Worm (Caenorhabditis elegans) whole organism, L4 larva: Measurements from ENCODE around the gene exos-4.2.

Experiments used
- F26F4.8 ChIP-seq: fragments of 200-800 bp; sonication (Bioruptor generic); conservative IDR thresholded peaks from 2 replicates; pipeline ENCODE4 v1.3.6; 2022; ENCODE audit warnings: missing genetic modification characterization, missing compliant biosample characterization
- F44E2.7 ChIP-seq: fragments of 200-800 bp; sonication (Bioruptor generic); IDR thresholded peaks from 2 replicates; pipeline ENCODE4 v2.1.2; 2022; ENCODE audit warnings: missing genetic modification characterization, missing compliant biosample characterization
- Y105C5A.15 ChIP-seq: fragments of 200-800 bp; sonication (Bioruptor generic); IDR thresholded peaks from 2 replicates; pipeline ENCODE4 v1.3.6; 2022; ENCODE audit warnings: missing genetic modification characterization, missing compliant biosample characterization
- Y5F2A.4 ChIP-seq: fragments of 200-800 bp; sonication (Bioruptor generic); optimal IDR thresholded peaks from 2 replicates; lab custom pipeline; 2018; ENCODE audit warnings: mild to moderate bottlenecking, missing genetic modification characterization, missing compliant biosample characterization
- arid-1 ChIP-seq: fragments of 200-800 bp; sonication (Bioruptor generic); conservative IDR thresholded peaks from 2 replicates; pipeline ENCODE4 v1.3.6; 2022; ENCODE audit warnings: missing genetic modification reagents, missing genetic modification characterization, missing compliant biosample characterization
- attf-4 ChIP-seq: sonication (generic microtip); optimal IDR thresholded peaks from 3 replicates; lab custom pipeline; 2017; ENCODE audit warnings: missing biosample characterization, missing genetic modification characterization
- ceh-82 ChIP-seq: sonication (generic microtip); optimal IDR thresholded peaks from 2 replicates; lab custom pipeline; 2017; ENCODE audit warnings: missing biosample characterization, missing genetic modification characterization
- cey-2 ChIP-seq: sonication (generic microtip); optimal IDR thresholded peaks from 3 replicates; lab custom pipeline; 2017; ENCODE audit warnings: missing genetic modification characterization, mild to moderate bottlenecking, missing compliant biosample characterization, antibody characterized with exemption, borderline replicate concordance; ENCODE audit not compliant: insufficient read depth
- daf-16 ChIP-seq, 3 experiments: sonication (generic microtip); optimal IDR thresholded peaks; 2 replicates each; lab custom pipeline; 2016 to 2017; ENCODE audit warnings: missing genetic modification characterization in 3 of 3, missing genetic modification reagents in 3 of 3, mild to moderate bottlenecking in 2 of 3, missing compliant biosample characterization in 2 of 3, missing biosample characterization in 1 of 3, moderate library complexity in 1 of 3
- dmd-8 ChIP-seq: fragments of 200-800 bp; sonication (Bioruptor generic); IDR thresholded peaks from 2 replicates; pipeline ENCODE4 v1.3.6; 2022; ENCODE audit warnings: missing genetic modification characterization, missing compliant biosample characterization
- dpl-1 ChIP-seq: fragments of 150-350 bp; optimal IDR thresholded peaks from 2 replicates; lab custom pipeline; 2014; ENCODE audit warnings: missing biosample characterization, missing genetic modification reagents, missing genetic modification characterization
- duxl-1 ChIP-seq: sonication (generic microtip); optimal IDR thresholded peaks from 2 replicates; lab custom pipeline; 2016; ENCODE audit warnings: mild to moderate bottlenecking, missing genetic modification characterization, moderate library complexity, missing compliant biosample characterization; ENCODE audit not compliant: poor library complexity
- egl-43 ChIP-seq: fragments of 200-800 bp; sonication (Bioruptor generic); IDR thresholded peaks from 2 replicates; pipeline ENCODE4 v1.3.6; 2022; ENCODE audit warnings: missing genetic modification reagents, missing genetic modification characterization, missing compliant biosample characterization
- fos-1 ChIP-seq: fragments of 150-350 bp; optimal IDR thresholded peaks from 2 replicates; lab custom pipeline; 2014; ENCODE audit warnings: missing biosample characterization, missing genetic modification characterization
- hlh-11 ChIP-seq: fragments of 200-800 bp; sonication (Bioruptor generic); optimal IDR thresholded peaks from 2 replicates; lab custom pipeline; 2018; ENCODE audit warnings: mild to moderate bottlenecking, missing genetic modification characterization, missing compliant biosample characterization
- hlh-30 ChIP-seq: sonication (generic microtip); optimal IDR thresholded peaks from 2 replicates; lab custom pipeline; 2017; ENCODE audit warnings: antibody characterized with exemption, mild to moderate bottlenecking, missing genetic modification characterization, missing compliant biosample characterization; ENCODE audit not compliant: insufficient read depth
- lim-7 ChIP-seq: fragments of 200-800 bp; sonication (Bioruptor generic); IDR thresholded peaks from 2 replicates; pipeline ENCODE4 v1.3.6; 2022; ENCODE audit warnings: missing genetic modification characterization, missing compliant biosample characterization
- lin-1 ChIP-seq: fragments of 200-800 bp; sonication (Bioruptor generic); IDR thresholded peaks from 2 replicates; pipeline ENCODE4 v1.3.6; 2022; ENCODE audit warnings: missing genetic modification reagents, missing genetic modification characterization, missing compliant biosample characterization
- lin-29 ChIP-seq: fragments of 200-800 bp; sonication (Bioruptor generic); IDR thresholded peaks from 2 replicates; pipeline ENCODE4 v1.3.6; 2022; ENCODE audit warnings: missing genetic modification reagents, missing genetic modification characterization, missing compliant biosample characterization
- lin-38 ChIP-seq: fragments of 200-800 bp; sonication (Bioruptor generic); IDR thresholded peaks from 2 replicates; pipeline ENCODE4 v1.3.6; 2022; ENCODE audit warnings: missing genetic modification reagents, missing genetic modification characterization, missing compliant biosample characterization
- mdt-29 ChIP-seq: fragments of 200-800 bp; sonication (Bioruptor generic); IDR thresholded peaks from 2 replicates; pipeline ENCODE4 v1.3.6; 2022; ENCODE audit warnings: missing genetic modification reagents, missing genetic modification characterization, missing compliant biosample characterization
- mep-1 ChIP-seq: fragments of 150-350 bp; sonication (generic microtip); optimal IDR thresholded peaks from 3 replicates; lab custom pipeline; 2014; ENCODE audit warnings: missing biosample characterization, missing genetic modification characterization
- mxl-2 ChIP-seq: fragments of 200-800 bp; sonication (Bioruptor generic); conservative IDR thresholded peaks from 2 replicates; pipeline ENCODE4 v1.3.6; 2022; ENCODE audit warnings: missing genetic modification reagents, missing genetic modification characterization, missing compliant biosample characterization
- nhr-102 ChIP-seq: sonication (generic microtip); optimal IDR thresholded peaks from 2 replicates; lab custom pipeline; 2016; ENCODE audit warnings: mild to moderate bottlenecking, missing genetic modification characterization, moderate library complexity, missing compliant biosample characterization
- nhr-111 ChIP-seq: fragments of 200-800 bp; sonication (Bioruptor generic); optimal IDR thresholded peaks from 2 replicates; lab custom pipeline; 2018; ENCODE audit warnings: mild to moderate bottlenecking, missing genetic modification characterization, missing compliant biosample characterization
- nhr-76 ChIP-seq: fragments of 150-350 bp; optimal IDR thresholded peaks from 2 replicates; lab custom pipeline; 2014; ENCODE audit warnings: missing biosample characterization, missing genetic modification characterization
- pha-4 ChIP-seq, 2 experiments: fragments of 150-350 bp in 1 of 2; fragments of 200-800 bp in 1 of 2; sonication (Bioruptor generic) in 1 of 2; IDR thresholded peaks in 1 of 2; optimal IDR thresholded peaks in 1 of 2; 2 replicates each; pipeline versions ENCODE4 v1.3.6 to Lab custom; 2014 to 2022; ENCODE audit warnings: missing genetic modification characterization in 2 of 2, missing genetic modification reagents in 2 of 2, missing biosample characterization in 1 of 2, missing compliant biosample characterization in 1 of 2
- php-3 ChIP-seq: fragments of 200-800 bp; sonication (Bioruptor generic); IDR thresholded peaks from 2 replicates; pipeline ENCODE4 v1.3.6; 2022; ENCODE audit warnings: missing genetic modification reagents, missing genetic modification characterization, missing compliant biosample characterization
- rbr-2 ChIP-seq: sonication (generic microtip); optimal IDR thresholded peaks from 2 replicates; lab custom pipeline; 2016; ENCODE audit warnings: missing genotype, missing genetic modification characterization, missing compliant biosample characterization
- saeg-2 ChIP-seq: fragments of 200-800 bp; sonication (Bioruptor generic); IDR thresholded peaks from 2 replicates; pipeline ENCODE4 v1.3.6; 2022; ENCODE audit warnings: missing genetic modification reagents, missing genetic modification characterization, missing compliant biosample characterization
- set-16 ChIP-seq: fragments of 200-800 bp; sonication (Bioruptor generic); IDR thresholded peaks from 2 replicates; pipeline ENCODE4 v1.3.6; 2022; ENCODE audit warnings: missing genetic modification reagents, missing genetic modification characterization, missing compliant biosample characterization
- skn-1 ChIP-seq: fragments of 150-350 bp; optimal IDR thresholded peaks from 2 replicates; lab custom pipeline; 2014; ENCODE audit warnings: missing biosample characterization, missing genetic modification characterization
- tag-97 ChIP-seq: fragments of 200-800 bp; sonication (Bioruptor generic); IDR thresholded peaks from 2 replicates; pipeline ENCODE4 v1.3.6; 2022; ENCODE audit warnings: missing genetic modification characterization, missing compliant biosample characterization
- tra-1 ChIP-seq: fragments of 200-800 bp; sonication (Bioruptor generic); IDR thresholded peaks from 2 replicates; pipeline ENCODE4 v1.3.6; 2022; ENCODE audit warnings: missing genetic modification reagents, missing genetic modification characterization, missing compliant biosample characterization
- unc-62 ChIP-seq, 3 experiments: fragments of 150-350 bp in 1 of 3; sonication (generic microtip); optimal IDR thresholded peaks in 2 of 3; peaks in 1 of 3; 1 replicate in 1 of 3; 2 replicates in 2 of 3; lab custom pipeline; 2014 to 2017; ENCODE audit warnings: missing biosample characterization in 3 of 3, missing genetic modification characterization in 3 of 3, missing genetic modification reagents in 3 of 3, missing genotype in 1 of 3
- vab-7 ChIP-seq: fragments of 200-800 bp; sonication (Bioruptor generic); IDR thresholded peaks from 2 replicates; pipeline ENCODE4 v1.3.6; 2022; ENCODE audit warnings: missing genetic modification reagents, missing genetic modification characterization, missing compliant biosample characterization
- ztf-11 ChIP-seq: fragments of 150-350 bp; optimal IDR thresholded peaks from 2 replicates; lab custom pipeline; 2014; ENCODE audit warnings: missing biosample characterization, missing genetic modification characterization

Gene exos-4.2

DNA sequence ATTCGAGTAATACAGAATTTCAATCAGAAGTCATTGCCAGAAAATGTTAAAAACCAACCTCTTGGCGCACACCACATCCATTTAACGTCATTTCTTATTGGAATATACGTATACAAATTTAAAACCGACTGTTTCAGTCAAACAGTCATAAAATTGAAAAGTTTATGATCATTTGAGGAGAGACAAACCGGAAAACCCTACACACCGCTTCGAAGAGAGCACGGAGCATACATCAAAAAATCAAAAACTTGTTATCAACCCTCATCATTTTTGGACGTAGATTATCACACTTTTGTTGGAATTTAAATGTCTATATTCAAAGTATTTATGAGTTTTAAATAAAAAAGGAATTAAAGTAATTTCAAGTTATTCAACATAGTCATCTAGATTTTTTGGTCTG lies 31.0 kb downstream of the exos-4.2 start, which contains the start of gene T24C4.10 (continued):
- no peak for TF ChIP-seq duxl-1
- TF ChIP-seq cey-2 (tag; lab: Kevin White, UChicago), result no peak

DNA sequence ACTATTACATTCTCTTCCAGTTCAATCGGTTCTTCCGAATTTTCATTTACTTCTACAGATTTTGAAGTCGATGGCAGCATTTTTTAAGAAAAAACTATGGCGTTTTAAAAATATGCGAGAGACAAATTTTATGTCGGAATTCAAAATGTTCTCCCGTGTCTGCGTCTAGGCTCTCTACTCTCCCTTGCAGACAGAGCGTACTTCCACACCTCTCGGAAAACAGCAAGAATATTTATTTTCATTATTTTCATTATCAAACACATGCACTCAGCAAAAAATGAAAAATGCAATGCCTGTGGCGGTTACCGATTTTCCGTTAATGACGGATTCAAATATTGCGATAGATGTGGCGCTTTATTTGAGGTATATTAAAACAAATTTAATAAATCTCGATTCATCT lies 35.5 kb downstream of the exos-4.2 start, which contains the start of the genes ztf-18 and F23H11.2:
TSS of gene ztf-18 (minus strand) at position 188 of the 400 bp plus-strand sequence.
TSS of gene F23H11.2 (plus strand) at position 223 of the 400 bp plus-strand sequence.
- TF ChIP-seq daf-16 (GFP tag; optimal IDR thresholded peaks at IDR 0.05; lab: Kevin White, UChicago) (no peak), daf-16 (tag; optimal IDR thresholded peaks at IDR 0.05; lab: Kevin White, UChicago) (peak; percentile 13), Y5F2A.4 (GFP tag; lab: Kevin White, UChicago) (no peak)
- TF ChIP-seq, all 104 proteins: peak for 1

DNA sequence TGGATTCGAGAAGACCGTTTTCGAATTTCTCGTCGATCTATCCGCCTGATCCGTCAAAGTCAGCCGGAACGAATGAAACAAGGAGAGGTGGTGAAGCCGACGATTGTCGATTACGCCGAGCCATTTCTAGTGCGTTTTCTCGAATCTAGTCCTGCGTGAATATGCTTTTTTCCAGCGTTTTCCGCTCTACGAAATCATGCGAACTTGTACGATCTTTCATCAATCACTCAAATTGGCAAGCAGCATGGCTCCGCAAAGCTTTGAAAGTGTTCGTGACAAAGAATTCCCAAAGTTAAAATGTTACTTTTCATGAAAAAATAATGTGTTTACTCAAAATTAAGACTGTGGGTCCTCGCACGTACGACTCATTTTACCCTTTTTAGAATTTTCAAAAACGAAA lies 36.9 kb downstream of the exos-4.2 start:
- TF ChIP-seq unc-62 (GFP tag; optimal IDR thresholded peaks at IDR 0.05 in 1 of 2; lab: Kevin White, UChicago) (peak in 1 of 2 experiments; percentile 98), unc-62 (tag; optimal IDR thresholded peaks at IDR 0.05; lab: Kevin White, UChicago) (no peak), lin-1 (GFP tag; lab: Robert Waterston, UW) (no peak), fos-1 (tag; lab: Kevin White, UChicago) (no peak), ztf-11 (no peak), lin-29 (GFP tag; lab: Robert Waterston, UW) (no peak)

DNA sequence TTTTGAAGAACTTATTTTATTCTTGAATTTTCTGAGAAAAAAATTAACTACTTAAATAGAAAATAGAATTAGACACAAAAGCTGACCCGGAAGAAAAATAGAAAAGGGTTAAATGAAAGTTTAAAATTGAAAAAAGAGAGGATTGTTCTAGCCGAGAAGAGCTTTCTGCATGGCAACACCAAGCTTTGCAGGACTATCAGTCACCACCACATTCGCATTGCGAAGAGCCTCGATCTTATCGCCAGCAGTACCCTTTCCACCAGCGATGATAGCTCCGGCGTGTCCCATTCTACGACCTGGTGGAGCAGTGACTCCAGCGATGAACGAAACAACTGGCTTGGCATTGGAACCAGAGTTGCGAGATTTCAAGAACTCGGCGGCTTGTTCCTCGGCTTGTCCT lies 40.1 kb downstream of the exos-4.2 start:
- TF ChIP-seq attf-4 (tag; lab: Kevin White, UChicago), result no peak
- TF ChIP-seq F26F4.8 (GFP tag; lab: Robert Waterston, UW), result 0 out of 2 replicates have a peak, but pooled peaks have one; percentile 19
- TF ChIP-seq egl-43 (GFP tag; lab: Robert Waterston, UW), result no peak
- no peak for TF ChIP-seq ceh-82
- TF ChIP-seq lin-38 (GFP tag; lab: Robert Waterston, UW), result peak; percentile 61
- TF ChIP-seq fos-1 (tag; lab: Kevin White, UChicago), result no peak
- TF ChIP-seq set-16, result peak; percentile 31; the same call in 1 of the 2 replicates
- TF ChIP-seq skn-1, result no peak
- TF ChIP-seq php-3 (GFP tag; lab: Robert Waterston, UW), result no peak
- 0 out of 2 replicates have a peak, but pooled peaks have one; percentile 37 for TF ChIP-seq Y105C5A.15 (GFP tag; lab: Robert Waterston, UW)
- TF ChIP-seq hlh-30, result no peak
- TF ChIP-seq arid-1 (GFP tag; lab: Robert Waterston, UW), result 0 out of 2 replicates have a peak, but pooled peaks have one; percentile 26
- TF ChIP-seq nhr-102 (tag; lab: Kevin White, UChicago), result no peak
- TF ChIP-seq mdt-29, result 0 out of 2 replicates have a peak, but pooled peaks have one; percentile 14
- no peak for TF ChIP-seq F44E2.7

DNA sequence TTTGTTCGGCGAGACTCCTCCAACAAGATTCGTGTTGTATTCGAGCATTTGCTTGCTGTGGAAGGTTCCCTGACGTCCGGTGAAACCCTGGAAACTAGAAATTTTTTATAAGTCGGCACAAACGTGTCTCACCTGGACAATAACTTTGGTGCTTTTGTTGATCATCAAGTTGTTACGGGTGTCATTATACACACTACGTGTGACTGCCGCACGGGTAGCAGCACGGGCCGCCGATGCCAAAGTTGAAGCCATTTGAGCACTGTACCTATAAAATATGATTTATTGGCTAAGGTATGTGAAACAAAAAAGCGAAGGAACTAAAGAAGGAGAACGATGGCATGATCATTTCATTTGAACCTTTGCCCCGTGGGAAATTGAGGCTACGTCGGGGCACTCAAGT lies 41.1 kb downstream of the exos-4.2 start, which contains the start of gene sucl-2:
TSS of gene sucl-2 (minus strand) at position 265 of the 400 bp plus-strand sequence.
- no peak for TF ChIP-seq nhr-76 (tag; lab: Kevin White, UChicago)
- TF ChIP-seq Y105C5A.15 (GFP tag; lab: Robert Waterston, UW), result no peak
- 0 out of 2 replicates have a peak, but pooled peaks have one; percentile 51 for TF ChIP-seq dmd-8 (GFP tag; lab: Robert Waterston, UW)

DNA sequence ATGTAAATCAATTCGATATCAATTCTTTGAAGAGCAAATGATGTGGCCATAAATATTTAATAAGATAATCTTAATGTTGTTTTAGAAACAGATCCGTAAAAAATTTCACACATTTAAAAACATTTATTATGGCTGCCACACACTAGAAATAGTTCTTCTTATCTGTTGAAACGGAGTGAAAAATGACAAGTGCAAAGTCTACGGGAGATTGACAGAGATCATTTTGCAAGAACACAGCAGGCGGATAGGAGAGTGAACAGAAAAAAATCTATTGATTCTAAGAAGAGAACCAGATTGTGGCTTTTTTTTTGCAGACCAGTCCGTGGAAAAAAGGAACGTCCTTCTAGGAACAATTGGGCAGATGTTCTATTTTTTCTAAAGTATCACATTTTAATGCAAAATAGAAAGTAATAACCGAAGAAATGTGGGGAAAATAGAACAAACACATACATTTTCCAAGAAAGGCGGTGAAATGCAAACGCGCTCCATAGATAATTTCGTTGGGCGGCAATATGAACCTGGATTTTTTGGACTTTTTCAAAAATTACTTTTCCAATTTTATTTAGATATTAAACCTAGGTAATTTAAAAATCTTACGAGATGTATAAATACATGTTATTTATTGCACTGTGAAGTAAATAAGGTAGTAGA lies 41.7 kb downstream of the exos-4.2 start:
- TF ChIP-seq tra-1 (GFP tag; lab: Robert Waterston, UW), result no peak
- TF ChIP-seq daf-16 (GFP tag; optimal IDR thresholded peaks at IDR 0.05; lab: Kevin White, UChicago), result no peak
- TF ChIP-seq daf-16 (tag; optimal IDR thresholded peaks at IDR 0.05; lab: Kevin White, UChicago), result peak; percentile 17
- TF ChIP-seq tag-97 (GFP tag; lab: Robert Waterston, UW), result no peak
- peak; percentile 70 for TF ChIP-seq dpl-1 (GFP tag; lab: Kevin White, UChicago)
- TF ChIP-seq mep-1 (tag; lab: Kevin White, UChicago), result peak; percentile 6
- TF ChIP-seq saeg-2 (GFP tag; lab: Robert Waterston, UW), result no peak
- TF ChIP-seq pha-4 (GFP tag; IDR thresholded peaks at IDR 0.05; lab: Robert Waterston, UW), result no peak
- TF ChIP-seq pha-4 (tag; optimal IDR thresholded peaks at IDR 0.05; lab: Kevin White, UChicago), result peak; percentile 0
- TF ChIP-seq lin-38 (GFP tag; lab: Robert Waterston, UW), result peak; percentile 92
- TF ChIP-seq vab-7 (GFP tag; lab: Robert Waterston, UW), result no peak
- TF ChIP-seq nhr-111 (GFP tag; lab: Kevin White, UChicago), result no peak
- no peak for TF ChIP-seq lim-7 (GFP tag; lab: Robert Waterston, UW)
- TF ChIP-seq lin-29 (GFP tag; lab: Robert Waterston, UW), result no peak
- TF ChIP-seq rbr-2 (tag; lab: Kevin White, UChicago), result no peak
- peak; percentile 38 for TF ChIP-seq hlh-11
- TF ChIP-seq cey-2 (tag; lab: Kevin White, UChicago), result no peak
- TF ChIP-seq mdt-29, result no peak
- TF ChIP-seq mxl-2 (GFP tag; lab: Robert Waterston, UW), result no peak
